Fruit fly (Drosophila melanogaster) S2 (cell line): ENCODE measurements around the gene SNF4Agamma.
A peak's percentile ranks its signal among the peaks of the same experiment; 100 is the strongest.

ENCODE experiments used
- CG8478 ChIP-seq: fragments of >200 bp; optimal IDR thresholded peaks from 2 replicates; lab custom pipeline; 2018
- CTCF ChIP-seq, 2 experiments: fragments of >200 bp; optimal IDR thresholded peaks; 2 replicates each; lab custom pipeline; 2018

The SNF4Agamma gene

DNA sequence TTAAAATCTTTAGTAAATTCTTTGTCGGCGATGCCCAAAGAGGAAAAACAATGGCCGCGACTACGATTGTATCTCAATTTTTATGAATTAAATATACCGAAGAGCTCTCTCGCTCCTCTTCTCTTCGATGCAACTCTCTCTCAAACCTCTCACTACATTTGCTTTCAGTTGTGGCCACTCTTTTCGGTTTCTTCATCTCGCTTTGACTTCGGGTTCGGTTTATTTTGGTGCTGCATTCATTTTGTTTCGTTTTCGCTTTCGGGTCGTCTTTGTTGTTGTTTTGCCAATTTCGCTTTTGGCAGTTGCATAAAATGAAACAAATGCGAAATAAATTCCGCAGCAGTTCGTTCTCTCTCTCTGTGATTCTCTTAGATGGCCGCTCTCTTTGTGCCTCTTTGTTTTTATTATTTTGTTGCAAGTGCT is 12.3 kb downstream of the SNF4Agamma start:
- TF ChIP-seq CG8478 (lab: Kevin White, UChicago) = no peak
- TF ChIP-seq CTCF (optimal IDR thresholded peaks at IDR 0.05; lab: Kevin White, UChicago) = no peak

DNA sequence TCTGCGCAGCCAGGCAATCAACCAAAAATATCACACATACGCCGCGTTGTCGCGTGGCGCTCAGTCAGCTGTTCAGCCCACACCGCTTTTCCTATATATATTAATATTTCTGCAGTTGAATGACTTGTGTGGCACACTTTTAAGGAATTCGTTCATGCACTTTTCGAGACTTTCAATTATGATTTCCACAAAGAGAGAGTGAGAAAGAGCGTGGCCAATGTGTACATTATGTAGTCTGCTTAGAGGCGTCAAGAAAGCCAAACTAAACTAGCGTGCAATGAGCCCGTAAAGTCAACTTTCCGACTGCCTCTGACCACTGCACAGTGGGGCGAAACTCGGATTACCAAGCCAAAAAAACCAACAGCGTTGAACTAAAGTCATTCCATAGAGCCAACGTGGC is 13.6 kb downstream of the SNF4Agamma start:
- TF ChIP-seq CG8478 (lab: Kevin White, UChicago) = no peak
- TF ChIP-seq CTCF (optimal IDR thresholded peaks at IDR 0.05; lab: Kevin White, UChicago) = no peak

DNA sequence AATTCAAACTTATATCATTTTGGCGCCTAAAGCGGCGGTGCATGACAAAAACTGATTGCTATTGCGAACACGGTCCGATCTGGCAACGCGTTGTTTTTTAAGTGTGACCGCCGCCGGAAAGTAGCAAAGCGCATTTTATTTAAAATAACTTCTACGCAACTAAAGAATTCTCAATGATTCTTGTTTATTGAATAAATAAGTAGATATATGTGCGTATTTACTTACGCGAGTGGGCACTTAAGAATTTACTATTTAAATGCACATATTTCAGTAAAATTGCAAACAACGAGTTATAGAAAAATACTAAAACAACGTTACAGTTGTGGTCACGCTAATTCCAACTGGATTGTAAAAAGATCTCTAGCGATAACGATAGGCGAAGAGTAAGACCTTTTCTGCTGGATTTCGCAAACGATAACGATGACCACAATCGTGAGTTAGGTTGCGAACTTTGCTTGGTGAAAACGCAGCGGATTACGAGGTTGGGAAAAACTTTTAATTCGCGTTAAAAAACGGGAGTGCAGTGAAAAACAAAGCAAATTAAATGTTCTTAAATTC is 15.5 kb downstream of the SNF4Agamma start:
- no peak for TF ChIP-seq CG8478 (lab: Kevin White, UChicago)
- TF ChIP-seq CTCF (optimal IDR thresholded peaks at IDR 0.05; lab: Kevin White, UChicago) = peak in 1 of 2 experiments; percentile 15

DNA sequence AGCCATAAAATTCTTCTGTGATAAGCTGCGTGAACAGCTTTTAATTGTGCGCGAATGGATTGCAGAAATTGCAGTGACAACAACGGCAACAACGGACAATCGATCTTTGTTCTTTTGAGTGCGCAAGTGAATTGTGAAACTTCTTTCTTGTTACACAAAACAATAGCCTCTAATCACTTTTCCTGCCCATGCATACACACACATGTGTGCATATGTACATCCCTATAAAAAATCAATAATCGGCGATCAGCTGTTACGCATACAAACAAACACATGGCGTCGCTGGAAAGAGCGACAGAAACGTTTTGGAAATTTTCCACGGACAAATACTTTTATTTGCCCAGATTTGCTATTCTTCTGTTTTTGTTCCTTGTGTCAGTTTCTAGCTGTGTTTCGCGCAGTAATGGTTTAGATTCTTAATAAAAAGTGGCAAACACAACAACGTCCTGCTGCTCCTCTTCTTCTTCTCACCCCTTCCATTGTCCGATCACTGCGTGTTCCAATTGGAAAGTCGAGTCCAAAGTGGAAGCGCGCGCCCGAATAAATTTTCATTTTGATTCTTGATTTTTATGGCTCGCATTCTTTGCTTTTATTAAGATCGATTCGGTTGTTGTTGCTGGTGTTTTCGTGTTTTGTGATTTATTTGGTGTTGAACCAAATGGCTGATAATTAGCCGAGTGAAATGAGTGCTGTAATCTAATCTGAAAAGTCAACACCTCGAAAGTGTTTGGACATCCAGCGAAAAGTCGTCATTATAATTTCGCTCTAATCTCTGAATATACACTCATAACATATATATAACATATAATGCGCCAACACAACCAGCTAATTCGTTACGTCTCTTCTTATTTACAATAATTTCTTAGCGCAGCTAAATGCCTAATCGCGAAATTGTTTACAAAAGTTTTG is 16.3 kb downstream of the SNF4Agamma start:
- TF ChIP-seq CG8478 (lab: Kevin White, UChicago) = no peak
- no peak for TF ChIP-seq CTCF (optimal IDR thresholded peaks at IDR 0.05; lab: Kevin White, UChicago)

DNA sequence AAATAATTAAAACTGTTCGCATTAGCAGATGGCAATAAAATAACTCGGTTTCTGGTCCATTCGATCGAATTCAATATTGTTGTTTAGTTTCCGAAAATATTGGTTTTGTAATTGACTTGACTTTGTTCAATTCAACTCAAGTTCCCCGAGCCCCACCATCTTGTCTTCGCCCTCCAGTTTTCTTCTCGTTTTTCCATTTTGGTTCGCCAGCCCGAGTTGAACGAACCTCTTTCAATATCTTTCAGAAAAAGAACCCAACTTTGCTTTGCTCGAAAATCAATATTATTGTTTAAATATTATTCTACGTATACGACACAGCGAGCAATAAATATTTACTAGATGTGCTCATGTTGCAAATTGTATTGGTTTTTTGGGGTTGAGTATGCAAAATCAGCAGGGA is 18.1 kb downstream of the SNF4Agamma start:
- TF ChIP-seq CG8478 (lab: Kevin White, UChicago) (no peak), CTCF (optimal IDR thresholded peaks at IDR 0.05; lab: Kevin White, UChicago) (no peak)

DNA sequence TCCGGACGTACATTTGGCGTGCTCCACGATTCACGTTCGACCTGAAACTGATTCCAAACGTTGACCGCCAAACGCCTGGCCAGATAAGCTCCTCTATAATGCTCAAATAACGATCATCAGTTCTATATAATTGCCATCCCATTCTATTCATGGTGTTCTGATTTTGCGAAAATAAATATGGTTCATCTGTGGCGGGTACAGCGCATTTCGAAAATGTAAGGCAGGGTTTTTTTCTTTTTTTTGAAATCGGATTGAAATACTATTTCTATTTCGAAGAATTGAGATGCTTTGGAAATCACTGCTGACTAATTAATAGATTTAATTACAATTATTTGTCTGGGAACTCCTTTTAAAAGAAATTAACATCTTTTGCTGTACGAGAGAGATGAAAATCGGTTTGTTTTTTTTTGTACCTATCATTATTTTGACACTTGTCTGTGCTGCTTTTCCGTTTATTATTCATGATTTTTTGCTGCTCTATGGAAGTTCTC is 20.5 kb downstream of the SNF4Agamma start, which contains the start of gene cDIP:
cDIP (minus strand) TSS at position 51 of the 491 bp plus-strand sequence.
- no peak for TF ChIP-seq CTCF (optimal IDR thresholded peaks at IDR 0.05; lab: Kevin White, UChicago)
- no peak for TF ChIP-seq CG8478 (lab: Kevin White, UChicago)

DNA sequence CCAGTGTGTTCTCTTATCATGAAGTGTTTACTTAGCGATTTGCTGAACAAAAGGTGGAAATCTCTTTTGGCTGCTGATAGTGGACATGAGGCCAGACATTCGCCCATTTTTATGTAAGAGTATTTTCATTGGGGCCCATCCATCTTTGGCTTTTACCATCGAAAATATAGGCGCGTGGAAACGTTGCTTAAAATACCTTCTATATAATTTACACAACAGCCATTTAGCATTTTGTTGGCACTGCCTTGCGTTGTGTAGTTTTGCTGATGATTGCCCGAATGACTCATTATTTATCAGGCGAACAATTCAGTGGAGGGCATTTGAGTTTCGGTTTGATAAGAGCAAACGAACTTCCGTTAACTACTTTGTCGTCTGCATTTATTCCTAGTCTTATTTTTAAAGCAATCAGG is 21.1 kb downstream of the SNF4Agamma start:
- TF ChIP-seq CTCF (optimal IDR thresholded peaks at IDR 0.05; lab: Kevin White, UChicago) (no peak), CG8478 (lab: Kevin White, UChicago) (no peak)

DNA sequence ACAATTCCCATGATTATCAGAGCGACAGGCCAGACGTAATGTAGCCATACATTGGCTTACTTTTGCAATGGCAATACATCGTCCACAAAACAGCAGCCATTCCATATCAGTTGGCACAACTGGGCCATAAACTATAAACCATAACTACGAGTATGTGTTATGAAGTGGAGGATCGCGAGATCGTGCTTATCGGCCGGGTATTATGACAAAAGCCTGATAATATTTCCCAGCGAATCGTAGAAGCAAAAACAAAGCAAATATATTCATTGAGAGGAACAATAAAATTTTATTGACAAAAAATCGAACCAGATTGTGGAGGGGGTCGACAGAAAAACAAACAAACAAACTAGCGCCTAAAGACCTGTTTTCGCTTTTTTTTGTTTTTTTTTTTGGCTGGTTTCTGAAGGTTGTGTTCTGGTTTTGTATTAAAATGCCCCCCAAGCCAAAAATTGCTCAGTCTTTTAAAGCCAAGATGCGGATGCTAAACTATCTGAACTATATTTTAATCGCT is 22.8 kb downstream of the SNF4Agamma start, which contains the start of gene CG5810:
CG5810 (plus strand) TSS at position 461 of the 511 bp plus-strand sequence.
- TF ChIP-seq CG8478 (lab: Kevin White, UChicago) (no peak), CTCF (optimal IDR thresholded peaks at IDR 0.05; lab: Kevin White, UChicago) (no peak)

DNA sequence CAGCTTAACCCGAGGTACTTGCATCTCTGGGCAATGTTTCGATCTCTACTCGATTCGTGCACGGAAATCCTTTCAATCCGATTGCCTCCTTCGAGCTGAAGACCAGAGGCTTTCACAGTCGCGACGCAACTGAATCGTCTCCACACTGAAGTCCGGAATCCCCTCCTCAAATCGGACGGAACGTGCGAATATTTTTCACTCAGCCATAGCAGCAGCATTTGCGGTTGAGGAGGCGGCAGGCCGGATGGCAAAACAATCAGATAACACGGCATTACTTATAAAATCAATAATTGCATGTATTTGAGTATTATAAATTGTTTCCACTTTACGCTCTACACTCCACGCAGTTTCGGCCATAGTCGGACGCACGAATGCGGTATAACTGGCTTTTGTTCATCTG is 27.6 kb downstream of the SNF4Agamma start, which contains the start of gene Snmp1:
Snmp1 (minus strand) TSS at position 101 of the 400 bp plus-strand sequence.
- TF ChIP-seq CG8478 (lab: Kevin White, UChicago) (no peak), CTCF (optimal IDR thresholded peaks at IDR 0.05; lab: Kevin White, UChicago) (no peak)

DNA sequence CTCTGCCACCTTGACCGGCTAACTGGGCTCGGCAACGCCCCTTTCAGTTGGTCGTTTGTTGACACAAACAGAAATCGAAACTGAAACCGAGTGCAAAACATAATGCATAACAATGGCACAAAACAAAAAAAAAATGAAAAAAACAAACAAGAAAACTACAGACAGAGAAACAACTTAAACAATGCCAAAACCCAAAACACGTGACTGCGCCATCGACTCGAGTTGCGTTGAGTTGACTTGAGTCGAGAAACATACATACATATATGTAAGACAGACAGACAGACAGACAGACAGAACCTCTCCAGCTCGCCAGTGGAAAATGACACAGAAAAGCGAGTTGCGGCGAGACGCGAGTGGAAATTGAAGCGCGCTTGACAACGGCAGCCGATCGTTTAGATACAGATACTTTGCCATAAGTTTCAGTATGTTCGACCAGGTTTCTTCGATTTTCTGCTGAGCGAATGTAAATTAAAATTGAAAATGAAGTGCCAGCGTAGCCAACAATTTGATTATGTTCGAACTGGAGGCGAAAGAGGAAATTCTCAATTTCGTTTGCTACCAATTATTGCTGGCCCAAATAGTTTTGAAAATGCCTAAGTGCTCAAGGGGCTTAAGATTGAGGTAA is 29.1 kb downstream of the SNF4Agamma start:
- no peak for TF ChIP-seq CG8478 (lab: Kevin White, UChicago)
- no peak for TF ChIP-seq CTCF (optimal IDR thresholded peaks at IDR 0.05; lab: Kevin White, UChicago)

DNA sequence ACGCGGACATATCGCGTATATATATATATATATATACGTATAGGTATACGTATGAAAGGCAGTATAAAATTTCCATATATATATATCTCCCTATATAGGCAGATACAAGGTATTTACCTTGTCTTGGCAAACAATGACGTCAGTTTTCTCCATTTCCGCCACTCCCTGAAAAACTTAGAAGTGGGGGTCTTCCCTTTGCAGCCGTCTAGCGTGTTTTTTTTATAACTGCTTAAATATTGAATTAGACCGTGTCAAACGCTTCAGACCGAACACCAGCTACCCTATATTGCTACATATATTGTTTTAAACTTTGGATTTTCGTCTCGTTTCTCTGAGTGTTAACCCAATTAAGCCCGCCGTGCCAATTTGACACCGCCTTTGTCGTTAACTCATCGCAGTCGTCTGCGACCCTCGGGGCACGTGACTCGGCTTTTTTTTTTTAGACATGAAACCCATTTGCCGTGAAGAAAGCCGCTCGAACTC is 36.2 kb downstream of the SNF4Agamma start:
- TF ChIP-seq CG8478 (lab: Kevin White, UChicago) = no peak

DNA sequence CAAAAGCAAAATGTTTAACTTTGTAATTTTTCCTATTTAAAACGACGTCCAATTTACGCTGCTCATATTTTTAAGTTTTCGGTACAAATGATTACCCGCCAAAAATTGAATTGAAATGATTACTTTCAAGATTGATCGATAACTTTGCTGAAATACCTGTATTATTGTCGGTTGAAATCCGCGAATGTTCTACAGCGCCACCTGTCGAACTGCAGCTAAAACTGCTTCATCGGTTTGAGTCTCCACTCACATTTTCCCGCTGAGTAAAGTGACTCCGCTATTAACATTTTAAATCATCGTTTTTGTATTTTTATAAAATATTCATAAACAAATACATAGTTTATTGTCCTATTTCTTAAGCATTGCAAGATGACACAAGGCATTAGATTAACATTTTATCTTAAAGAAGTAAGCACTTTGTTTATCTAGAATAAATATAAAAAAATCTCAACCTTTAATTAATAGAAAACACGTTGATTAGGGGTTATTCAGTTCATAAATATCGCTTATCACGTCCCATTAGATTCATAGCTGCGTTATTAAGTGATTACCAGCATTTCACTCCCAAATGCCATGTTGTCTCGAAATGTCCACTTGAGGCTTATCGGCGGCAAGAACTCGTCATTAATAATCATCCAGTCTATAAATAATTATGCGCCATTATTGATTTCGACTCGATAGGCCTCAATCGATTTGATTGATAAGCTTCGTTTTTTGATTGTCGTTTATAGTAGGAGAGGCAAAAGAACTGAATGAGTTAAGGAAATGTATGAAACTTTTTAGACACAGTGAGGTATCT is 39.3 kb downstream of the SNF4Agamma start:
- TF ChIP-seq CTCF (optimal IDR thresholded peaks at IDR 0.05; lab: Kevin White, UChicago) (peak; percentile 93 to 97), CG8478 (lab: Kevin White, UChicago) (no peak)

DNA sequence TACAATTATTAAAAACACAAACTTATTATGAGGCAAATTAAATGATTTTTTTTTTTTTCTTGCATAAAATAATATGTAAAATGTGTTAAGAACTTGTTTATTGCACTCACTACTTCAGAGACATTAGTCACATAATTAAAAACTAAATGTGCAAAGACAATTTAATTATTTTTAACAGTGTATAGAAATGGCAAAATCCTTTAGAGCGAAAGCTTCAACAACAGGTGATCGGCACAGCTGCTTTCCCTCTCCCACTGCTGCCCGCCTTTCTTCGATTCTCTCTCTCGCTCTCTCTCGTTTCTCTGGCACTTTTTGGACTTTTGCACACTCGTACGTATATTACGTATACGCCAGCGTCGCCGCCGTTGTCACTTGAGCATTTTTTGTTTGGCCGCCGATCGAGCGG is 39.9 kb downstream of the SNF4Agamma start:
- no peak for TF ChIP-seq CG8478 (lab: Kevin White, UChicago)
- TF ChIP-seq CTCF (optimal IDR thresholded peaks at IDR 0.05; lab: Kevin White, UChicago) = no peak
